Worm (Caenorhabditis elegans): ENCODE results near the gene lact-8.

DNA sequence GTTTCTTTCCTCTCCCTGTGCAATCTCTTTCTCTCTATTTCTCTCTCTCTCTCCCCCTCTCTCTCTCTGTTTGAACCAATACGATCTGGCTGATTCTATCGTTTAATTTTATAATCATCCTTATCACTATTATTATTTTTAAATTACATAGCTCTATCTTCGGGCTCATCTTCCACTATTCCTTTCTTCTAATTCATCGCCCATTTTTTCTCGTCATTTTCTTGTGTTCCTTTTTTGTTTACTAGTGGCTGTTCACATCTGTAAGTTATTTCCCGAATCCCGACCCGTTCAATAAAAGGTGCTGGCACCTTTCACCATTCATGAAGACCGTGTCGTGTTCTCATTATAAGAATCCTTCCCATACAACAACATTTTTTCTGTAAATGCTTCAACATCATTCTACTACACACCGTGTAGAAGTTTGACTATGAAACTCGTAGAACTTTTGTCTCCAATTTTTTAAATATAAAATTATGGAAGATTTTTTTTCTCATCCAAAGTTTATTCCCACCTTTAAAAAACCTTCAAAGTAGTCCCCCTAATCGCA is 24.8 kb upstream of the lact-8 start:
- TF ChIP-seq nhr-43 (tag; optimal IDR thresholded peaks at IDR 0.05; ENCODE audit: poor library complexity, severe bottlenecking) (peak; percentile 60), zag-1 (tag; optimal IDR thresholded peaks at IDR 0.05) (no peak), elt-3 (tag; optimal IDR thresholded peaks at IDR 0.05) (no peak), nhr-77 (tag; optimal IDR thresholded peaks at IDR 0.05) (no peak), lin-15B (tag; optimal IDR thresholded peaks at IDR 0.05) (no peak), elt-2 (tag; optimal IDR thresholded peaks at IDR 0.05) (no peak), unc-62 (GFP tag; optimal IDR thresholded peaks at IDR 0.05) (no peak), nhr-12 (tag; optimal IDR thresholded peaks at IDR 0.05) (no peak), nhr-25 (tag; optimal IDR thresholded peaks at IDR 0.05) (no peak), pqm-1 (tag; optimal IDR thresholded peaks at IDR 0.05) (no peak)

Data from whole organism, L3 larva.